Fruit fly (Drosophila melanogaster) whole organism, embryonic: ENCODE results near the gene TotX.

Experiments used
- Asciz ChIP-seq: fragments of 200-800 bp; sonication (Bioruptor generic); optimal IDR thresholded peaks from 2 replicates; lab custom pipeline; 2017; ENCODE audit warnings: missing biosample characterization, mild to moderate bottlenecking, missing genetic modification characterization, missing genetic modification reagents
- CG10147 ChIP-seq: fragments of 200-800 bp; sonication (Bioruptor generic); optimal IDR thresholded peaks from 2 replicates; lab custom pipeline; 2019; ENCODE audit warnings: missing biosample characterization, mild to moderate bottlenecking, missing genetic modification characterization, moderate library complexity
- CG10267 ChIP-seq: fragments of 200-800 bp; sonication (Bioruptor generic); optimal IDR thresholded peaks from 2 replicates; lab custom pipeline; 2018; ENCODE audit warnings: missing biosample characterization, mild to moderate bottlenecking, missing genetic modification characterization, moderate library complexity
- CG10366 ChIP-seq: fragments of 200-800 bp; sonication (Bioruptor generic); IDR thresholded peaks from 2 replicates; pipeline ENCODE4 v1.3.6; 2022; ENCODE audit warnings: missing biosample characterization, missing genetic modification characterization
- CG10959 ChIP-seq: fragments of 200-800 bp; sonication (Bioruptor generic); IDR thresholded peaks from 2 replicates; pipeline ENCODE4 v1.3.6; 2022; ENCODE audit warnings: missing biosample characterization, missing genetic modification characterization
- CG11560 ChIP-seq: fragments of 200-800 bp; sonication (Bioruptor generic); IDR thresholded peaks from 3 replicates; pipeline ENCODE4 v1.3.6; 2022; ENCODE audit warnings: missing biosample characterization, missing genetic modification characterization
- CG11695 ChIP-seq: fragments of 200-800 bp; sonication (Bioruptor generic); IDR thresholded peaks from 3 replicates; pipeline ENCODE4 v1.3.6; 2022; ENCODE audit warnings: missing biosample characterization, missing genetic modification characterization
- CG15696 ChIP-seq: fragments of 200-800 bp; sonication (Bioruptor generic); optimal IDR thresholded peaks from 2 replicates; lab custom pipeline; 2019; ENCODE audit warnings: missing biosample characterization, mild to moderate bottlenecking, missing genetic modification characterization, moderate library complexity
- CG17328 ChIP-seq: fragments of 200-800 bp; sonication (Bioruptor generic); IDR thresholded peaks from 2 replicates; pipeline ENCODE4 v1.3.6; 2022; ENCODE audit warnings: missing biosample characterization, missing genetic modification characterization
- CG17361 ChIP-seq: fragments of 200-800 bp; sonication (Bioruptor generic); IDR thresholded peaks from 3 replicates; pipeline ENCODE4 v1.3.6; 2022; ENCODE audit warnings: missing biosample characterization, missing genetic modification characterization
- CG2116 ChIP-seq: fragments of 200-800 bp; sonication (Bioruptor generic); optimal IDR thresholded peaks from 3 replicates; lab custom pipeline; 2018; ENCODE audit warnings: missing biosample characterization, mild to moderate bottlenecking, missing genetic modification characterization
- CG2120 ChIP-seq: fragments of 200-800 bp; sonication (Bioruptor generic); optimal IDR thresholded peaks from 3 replicates; lab custom pipeline; 2016; ENCODE audit warnings: missing biosample characterization, missing genetic modification characterization
- CG30020 ChIP-seq: fragments of 200-800 bp; optimal IDR thresholded peaks from 2 replicates; lab custom pipeline; 2019; ENCODE audit warnings: missing biosample characterization, mild to moderate bottlenecking, missing genetic modification characterization, moderate library complexity
- CG32532 ChIP-seq: fragments of 200-800 bp; sonication (Bioruptor generic); IDR thresholded peaks from 2 replicates; pipeline ENCODE4 v1.3.6; 2022; ENCODE audit warnings: missing biosample characterization, missing genetic modification characterization
- CG34224 ChIP-seq: fragments of 200-800 bp; sonication (Bioruptor generic); IDR thresholded peaks from 3 replicates; pipeline ENCODE4 v1.3.6; 2022; ENCODE audit warnings: missing biosample characterization, missing genetic modification characterization; ENCODE audit not compliant: partially characterized antibody
- CG34376 ChIP-seq: fragments of 200-800 bp; sonication (Bioruptor generic); optimal IDR thresholded peaks from 2 replicates; lab custom pipeline; 2018; ENCODE audit warnings: missing biosample characterization, mild to moderate bottlenecking, missing genetic modification characterization
- CG5245 ChIP-seq: fragments of 200-800 bp; sonication (Bioruptor generic); optimal IDR thresholded peaks from 3 replicates; lab custom pipeline; 2016; ENCODE audit warnings: missing biosample characterization, missing genetic modification characterization
- CG5953 ChIP-seq: fragments of 200-800 bp; sonication (Bioruptor generic); IDR thresholded peaks from 2 replicates; pipeline ENCODE4 v1.3.6; 2022; ENCODE audit warnings: missing biosample characterization, missing genetic modification characterization
- CG7928 ChIP-seq: fragments of 200-800 bp; sonication (Bioruptor generic); optimal IDR thresholded peaks from 2 replicates; lab custom pipeline; 2017; ENCODE audit warnings: missing biosample characterization, mild to moderate bottlenecking, missing genetic modification characterization
- CG8924 ChIP-seq: fragments of 200-800 bp; optimal IDR thresholded peaks from 3 replicates; lab custom pipeline; 2019; ENCODE audit warnings: missing biosample characterization, mild to moderate bottlenecking, missing genetic modification characterization, moderate library complexity
- CG8944 ChIP-seq: fragments of 200-800 bp; sonication (Bioruptor generic); optimal IDR thresholded peaks from 3 replicates; lab custom pipeline; 2016; ENCODE audit warnings: missing biosample characterization, missing genetic modification characterization
- CHES-1-like ChIP-seq: fragments of 200-800 bp; sonication (Bioruptor generic); optimal IDR thresholded peaks from 2 replicates; lab custom pipeline; 2016; ENCODE audit warnings: missing biosample characterization, missing genetic modification characterization
- Dbx ChIP-seq: fragments of 200-800 bp; sonication (Bioruptor generic); IDR thresholded peaks from 3 replicates; pipeline ENCODE4 v1.3.6; 2022; ENCODE audit warnings: missing biosample characterization, missing genetic modification characterization
- Dek ChIP-seq: fragments of 200-800 bp; sonication (Bioruptor generic); optimal IDR thresholded peaks from 3 replicates; lab custom pipeline; 2019; ENCODE audit warnings: missing biosample characterization, mild to moderate bottlenecking, missing genetic modification characterization, moderate library complexity
- Ets65A ChIP-seq: fragments of 200-800 bp; sonication (Bioruptor generic); peaks from one replicate; lab custom pipeline; 2016; ENCODE audit warnings: missing biosample characterization, missing genetic modification characterization
- Ets97D ChIP-seq: fragments of 200-800 bp; sonication (Bioruptor generic); optimal IDR thresholded peaks from 3 replicates; lab custom pipeline; 2016; ENCODE audit warnings: missing biosample characterization, missing genetic modification characterization
- Fer3 ChIP-seq: fragments of 200-800 bp; sonication (Bioruptor generic); optimal IDR thresholded peaks from 2 replicates; lab custom pipeline; 2018; ENCODE audit warnings: missing biosample characterization, mild to moderate bottlenecking, missing genetic modification characterization, moderate library complexity
- H2.0 ChIP-seq: fragments of 200-800 bp; sonication (Bioruptor generic); IDR thresholded peaks from 2 replicates; pipeline ENCODE4 v1.3.6; 2022; ENCODE audit warnings: missing biosample characterization, missing genetic modification characterization
- Neu2 ChIP-seq: fragments of 200-800 bp; sonication (Bioruptor generic); optimal IDR thresholded peaks from 3 replicates; lab custom pipeline; 2016; ENCODE audit warnings: missing biosample characterization, missing genetic modification characterization, borderline replicate concordance
- Pdp1 ChIP-seq, 2 experiments: fragments of 200-800 bp; sonication (Bioruptor generic); optimal IDR thresholded peaks; 3 replicates each; lab custom pipeline; 2016; ENCODE audit warnings: missing biosample characterization in 2 of 2, missing genetic modification characterization in 2 of 2, mild to moderate bottlenecking in 1 of 2, moderate library complexity in 1 of 2
- Scr ChIP-seq: fragments of 200-800 bp; sonication (Bioruptor generic); IDR thresholded peaks from 2 replicates; pipeline ENCODE4 v1.3.6; 2022; ENCODE audit warnings: missing biosample characterization, missing genetic modification characterization; ENCODE audit not compliant: partially characterized antibody
- TFAM ChIP-seq: fragments of 200-800 bp; sonication (Bioruptor generic); optimal IDR thresholded peaks from 2 replicates; lab custom pipeline; 2017; ENCODE audit warnings: missing biosample characterization, missing genetic modification characterization, inconsistent platforms
- Xrp1 ChIP-seq: fragments of 200-800 bp; sonication (Bioruptor generic); IDR thresholded peaks from 2 replicates; pipeline ENCODE4 v1.3.6; 2022; ENCODE audit warnings: missing biosample characterization, missing genetic modification characterization
- ara ChIP-seq: fragments of 200-800 bp; sonication (Bioruptor generic); IDR thresholded peaks from 2 replicates; pipeline ENCODE4 v1.3.6; 2022; ENCODE audit warnings: missing biosample characterization, missing genetic modification characterization
- crol ChIP-seq: fragments of 200-800 bp; sonication (Bioruptor generic); IDR thresholded peaks from 2 replicates; pipeline ENCODE4 v1.3.6; 2022; ENCODE audit warnings: missing biosample characterization, missing genetic modification characterization
- grau ChIP-seq: fragments of 200-800 bp; optimal IDR thresholded peaks from 3 replicates; lab custom pipeline; 2019; ENCODE audit warnings: missing biosample characterization, mild to moderate bottlenecking, missing genetic modification characterization, moderate library complexity
- hb ChIP-seq: fragments of 200-800 bp; sonication (Bioruptor generic); IDR thresholded peaks from 3 replicates; pipeline ENCODE4 v1.3.6; 2022; ENCODE audit warnings: missing biosample characterization, missing genetic modification characterization; ENCODE audit not compliant: partially characterized antibody
- nerfin-2 ChIP-seq: fragments of 200-800 bp; sonication (Bioruptor generic); IDR thresholded peaks from 2 replicates; pipeline ENCODE4 v1.3.6; 2022; ENCODE audit warnings: missing biosample characterization, missing genetic modification characterization; ENCODE audit not compliant: partially characterized antibody
- oc ChIP-seq: fragments of 200-800 bp; sonication (Bioruptor generic); optimal IDR thresholded peaks from 2 replicates; lab custom pipeline; 2018; ENCODE audit warnings: missing biosample characterization, mild to moderate bottlenecking, missing genetic modification characterization, moderate library complexity
- onecut ChIP-seq: fragments of 200-800 bp; sonication (Bioruptor generic); IDR thresholded peaks from 2 replicates; pipeline ENCODE4 v1.3.6; 2022; ENCODE audit warnings: missing biosample characterization, missing genetic modification characterization
- pb ChIP-seq: fragments of 200-800 bp; sonication (Bioruptor generic); optimal IDR thresholded peaks from 3 replicates; lab custom pipeline; 2016; ENCODE audit warnings: missing biosample characterization, missing genetic modification characterization
- prd ChIP-seq, 3 experiments: fragments of >200 bp in 2 of 3; fragments of 200-800 bp in 1 of 3; sonication (Bioruptor generic) in 1 of 3; optimal IDR thresholded peaks in 2 of 3; IDR thresholded peaks in 1 of 3; 2 replicates in 2 of 3; 3 replicates in 1 of 3; pipeline versions ENCODE4 v1.3.6 to Lab custom; 2017 to 2022; ENCODE audit warnings: missing biosample characterization in 1 of 3, missing genetic modification characterization in 1 of 3
- pzg ChIP-seq: fragments of 200-800 bp; sonication (Bioruptor generic); optimal IDR thresholded peaks from 3 replicates; lab custom pipeline; 2018; ENCODE audit warnings: missing biosample characterization, mild to moderate bottlenecking, missing genetic modification characterization, moderate library complexity
- repo ChIP-seq: fragments of 200-800 bp; sonication (Bioruptor generic); optimal IDR thresholded peaks from 2 replicates; lab custom pipeline; 2016; ENCODE audit warnings: missing biosample characterization, missing genetic modification characterization
- tna ChIP-seq: fragments of 200-800 bp; sonication (Bioruptor generic); IDR thresholded peaks from 2 replicates; pipeline ENCODE4 v1.3.6; 2022; ENCODE audit warnings: missing biosample characterization, missing genetic modification characterization; ENCODE audit not compliant: partially characterized antibody
- trem ChIP-seq: fragments of 200-800 bp; optimal IDR thresholded peaks from 3 replicates; lab custom pipeline; 2019; ENCODE audit warnings: missing biosample characterization, mild to moderate bottlenecking, missing genetic modification characterization, moderate library complexity
- twi ChIP-seq: fragments of 200-800 bp; optimal IDR thresholded peaks from 2 replicates; lab custom pipeline; 2019; ENCODE audit warnings: missing biosample characterization, mild to moderate bottlenecking, missing genetic modification characterization, moderate library complexity
- unc-4 ChIP-seq: fragments of 200-800 bp; sonication (Bioruptor generic); IDR thresholded peaks from 2 replicates; pipeline ENCODE4 v1.3.6; 2022; ENCODE audit warnings: missing biosample characterization, missing genetic modification characterization; ENCODE audit not compliant: partially characterized antibody

TotX gene

dm6 chr3R:20948448-20949174, 43.3 kb upstream of the TotX start, which contains the start of gene Atpalpha (continued):
- peak; percentile 90 for TF ChIP-seq onecut (GFP tag; lab: Robert Waterston, UW)
- TF ChIP-seq CG34376 (GFP tag; lab: Kevin White, UChicago): peak; percentile 7
- TF ChIP-seq CG11695: 0 out of 3 replicates have a peak, but pooled peaks have one; percentile 31
- TF ChIP-seq tna: peak; percentile 98
- peak; percentile 30; the same call in 1 of the 2 replicates for TF ChIP-seq CG32532 (GFP tag; lab: Robert Waterston, UW)
- TF ChIP-seq CG7928 (GFP tag; lab: Kevin White, UChicago): peak; percentile 84
- no peak for TF ChIP-seq CG17328 (GFP tag; lab: Robert Waterston, UW)
- peak; percentile 60 for TF ChIP-seq trem (tag; lab: Kevin White, UChicago)
- TF ChIP-seq Asciz (GFP tag; lab: Kevin White, UChicago): peak; percentile 26
- TF ChIP-seq Fer3: no peak
- TF ChIP-seq CG30020 (tag; lab: Kevin White, UChicago): peak; percentile 56
- no peak for TF ChIP-seq H2.0
- TF ChIP-seq Xrp1 (GFP tag; lab: Robert Waterston, UW): no peak
- TF ChIP-seq CG15696 (tag; lab: Kevin White, UChicago): no peak
- TF ChIP-seq Ets65A (GFP tag; lab: Kevin White, UChicago): peak; percentile 26
- peak; percentile 38; the same call in 2 of the 3 replicates for TF ChIP-seq CG17361 (GFP tag; lab: Robert Waterston, UW)
- TF ChIP-seq repo (GFP tag; lab: Kevin White, UChicago): no peak
- TF ChIP-seq crol (GFP tag; lab: Robert Waterston, UW): no peak
- TF ChIP-seq CG10959 (GFP tag; lab: Robert Waterston, UW): no peak
- TF ChIP-seq nerfin-2 (GFP tag; lab: Robert Waterston, UW): peak; percentile 97
- TF ChIP-seq CG10147 (GFP tag; lab: Kevin White, UChicago): no peak
- TF ChIP-seq CG10366 (GFP tag; lab: Robert Waterston, UW): no peak
- TF ChIP-seq oc (tag; lab: Kevin White, UChicago): peak; percentile 40
- TF ChIP-seq CG10267: peak; percentile 50
- TF ChIP-seq TFAM (GFP tag; lab: Kevin White, UChicago): no peak
- no peak for TF ChIP-seq CG5953 (GFP tag; lab: Robert Waterston, UW)
- TF ChIP-seq Pdp1 (GFP tag; optimal IDR thresholded peaks at IDR 0.05; lab: Kevin White, UChicago): peak in 1 of 2 experiments; percentile 43
- peak; percentile 9 for TF ChIP-seq CG2120 (GFP tag; lab: Kevin White, UChicago)
- no peak for TF ChIP-seq CG5245 (GFP tag; lab: Kevin White, UChicago)
- no peak for TF ChIP-seq twi (tag; lab: Kevin White, UChicago)
- TF ChIP-seq Dbx: peak; percentile 30; the same call in 1 of the 3 replicates
- TF ChIP-seq CG8924: peak; percentile 68
- TF ChIP-seq CG8944 (GFP tag; lab: Kevin White, UChicago): no peak
- TF ChIP-seq Dek: peak; percentile 53
- peak; percentile 12 for TF ChIP-seq grau (tag; lab: Kevin White, UChicago)
- peak; percentile 89 for TF ChIP-seq CG2116 (GFP tag; lab: Kevin White, UChicago)
- no peak for TF ChIP-seq prd (optimal IDR thresholded peaks at IDR 0.05; lab: Kevin White, UChicago)
- TF ChIP-seq prd (GFP tag; IDR thresholded peaks at IDR 0.05; lab: Robert Waterston, UW): 0 out of 3 replicates have a peak, but pooled peaks have one; percentile 12
- TF ChIP-seq Ets97D (GFP tag; lab: Kevin White, UChicago): peak; percentile 53
- peak; percentile 85 for TF ChIP-seq Neu2
- TF ChIP-seq ara: no peak
- TF ChIP-seq hb (GFP tag; lab: Robert Waterston, UW): peak; percentile 97
- TF ChIP-seq CG11560 (tag; lab: Robert Waterston, UW): peak; percentile 99
- TF ChIP-seq Scr (GFP tag; lab: Robert Waterston, UW): peak; percentile 96
- TF ChIP-seq unc-4 (GFP tag; lab: Robert Waterston, UW): peak; percentile 93
- no peak for TF ChIP-seq pb (GFP tag; lab: Kevin White, UChicago)
- peak; percentile 7 for TF ChIP-seq CHES-1-like (GFP tag; lab: Kevin White, UChicago)
- peak; percentile 95 for TF ChIP-seq CG34224 (GFP tag; lab: Robert Waterston, UW)
- TF ChIP-seq pzg: peak; percentile 68
